Worm (Caenorhabditis elegans) whole organism, midembryonic: ENCODE results near the gene ugt-62.

Source experiments
- cog-1 ChIP-seq: sonication (generic microtip); optimal IDR thresholded peaks from 2 replicates; lab custom pipeline; 2016; ENCODE audit warnings: missing genetic modification characterization, missing compliant biosample characterization
- med-1 ChIP-seq: sonication (generic microtip); optimal IDR thresholded peaks from 2 replicates; lab custom pipeline; 2017; ENCODE audit warnings: missing genetic modification characterization, mild to moderate bottlenecking, missing compliant biosample characterization, antibody characterized with exemption, missing genetic modification reagents; ENCODE audit not compliant: insufficient read depth
- ref-1 ChIP-seq: fragments of 200-800 bp; sonication (Bioruptor generic); conservative IDR thresholded peaks from 2 replicates; pipeline ENCODE4 v1.3.6; 2022; ENCODE audit warnings: missing genetic modification reagents, missing genetic modification characterization, missing compliant biosample characterization
- tab-1 ChIP-seq: fragments of 200-800 bp; sonication (Bioruptor generic); IDR thresholded peaks from 2 replicates; pipeline ENCODE4 v1.3.6; 2022; ENCODE audit warnings: missing genetic modification characterization, missing compliant biosample characterization

DNA sequence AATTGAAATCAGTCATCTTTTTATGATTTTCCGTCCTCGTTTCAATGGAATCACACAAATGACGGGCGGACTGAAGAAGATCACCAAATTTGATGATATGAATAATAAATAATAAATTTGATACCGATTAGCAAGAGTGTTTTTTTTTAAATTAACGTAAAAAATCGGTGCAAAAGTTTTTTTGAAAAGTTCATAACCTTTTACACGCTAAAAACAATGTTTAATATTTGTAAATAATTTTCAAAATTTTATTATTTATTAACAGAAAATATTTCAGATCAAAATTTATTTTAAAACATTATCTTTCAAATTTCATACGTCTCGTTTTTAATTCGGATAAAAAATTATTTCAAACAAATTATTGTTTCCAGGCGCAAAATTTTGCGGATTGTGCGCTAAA lies 4.5 kb upstream of the ugt-62 start, which contains the start of gene M88.3:
- TF ChIP-seq ref-1 (GFP tag; lab: Robert Waterston, UW) (no peak), cog-1 (tag; lab: Kevin White, UChicago) (no peak), med-1 (GFP tag; lab: Kevin White, UChicago) (no peak), tab-1 (GFP tag; lab: Robert Waterston, UW) (no peak)
